Fruit fly (Drosophila melanogaster): ENCODE data around the gene amn.

- no peak for TF ChIP-seq CG5204 (GFP tag; optimal IDR thresholded peaks at IDR 0.05)
- no peak for TF ChIP-seq CG7101 (tag; optimal IDR thresholded peaks at IDR 0.05)
- no peak for TF ChIP-seq CG1620 (GFP tag; optimal IDR thresholded peaks at IDR 0.05)
- TF ChIP-seq kay (GFP tag; ENCODE audit: borderline replicate concordance), result no peak
- TF ChIP-seq Clk (GFP tag; optimal IDR thresholded peaks at IDR 0.05), result no peak
- TF ChIP-seq Crg-1 (GFP tag; optimal IDR thresholded peaks at IDR 0.05), result no peak
Observed at dm6 chrX:19850503-19851094, 39.3 kb downstream of the amn start.

All from whole organism, adult.